Worm (Caenorhabditis elegans) whole organism, late embryonic: Measurements from ENCODE around the gene C46C2.7.

Experiments
- C38D4.7 ChIP-seq: fragments of 200-800 bp; sonication (Bioruptor generic); optimal IDR thresholded peaks from 2 replicates; lab custom pipeline; 2018; ENCODE audit warnings: mild to moderate bottlenecking, missing genetic modification characterization, moderate library complexity, missing compliant biosample characterization
- K02D7.2 ChIP-seq: sonication (generic microtip); optimal IDR thresholded peaks from 2 replicates; lab custom pipeline; 2017; ENCODE audit warnings: mild to moderate bottlenecking, missing genetic modification characterization, missing compliant biosample characterization
- K09A11.1 ChIP-seq: sonication (generic microtip); optimal IDR thresholded peaks from 2 replicates; lab custom pipeline; 2017; ENCODE audit warnings: antibody characterized with exemption, mild to moderate bottlenecking, missing genetic modification characterization, missing compliant biosample characterization; ENCODE audit not compliant: insufficient read depth
- T23F11.4 ChIP-seq: fragments of 200-800 bp; sonication (Bioruptor generic); optimal IDR thresholded peaks from 2 replicates; lab custom pipeline; 2018; ENCODE audit warnings: mild to moderate bottlenecking, missing genetic modification characterization, missing compliant biosample characterization
- ahr-1 ChIP-seq: sonication (generic microtip); optimal IDR thresholded peaks from 2 replicates; lab custom pipeline; 2016; ENCODE audit warnings: missing genetic modification characterization, missing compliant biosample characterization
- ceh-18 ChIP-seq: sonication (generic microtip); optimal IDR thresholded peaks from 2 replicates; lab custom pipeline; 2016; ENCODE audit warnings: missing genetic modification characterization, missing compliant biosample characterization
- ceh-2 ChIP-seq: sonication (generic microtip); optimal IDR thresholded peaks from 2 replicates; lab custom pipeline; 2016; ENCODE audit warnings: missing genotype, missing genetic modification characterization, missing compliant biosample characterization
- ceh-22 ChIP-seq: sonication (generic microtip); optimal IDR thresholded peaks from 2 replicates; lab custom pipeline; 2017; ENCODE audit warnings: missing biosample characterization, missing genetic modification characterization
- ceh-34 ChIP-seq: sonication (generic microtip); optimal IDR thresholded peaks from 2 replicates; lab custom pipeline; 2016; ENCODE audit warnings: mild to moderate bottlenecking, missing genetic modification characterization, missing compliant biosample characterization
- ceh-48 ChIP-seq: sonication (generic microtip); optimal IDR thresholded peaks from 2 replicates; lab custom pipeline; 2016; ENCODE audit warnings: missing genetic modification characterization, inconsistent platforms, missing compliant biosample characterization
- ceh-6 ChIP-seq: fragments of 200-800 bp; sonication (Bioruptor generic); optimal IDR thresholded peaks from 2 replicates; lab custom pipeline; 2018; ENCODE audit warnings: mild to moderate bottlenecking, missing genetic modification characterization, missing compliant biosample characterization
- ceh-9 ChIP-seq: sonication (generic microtip); optimal IDR thresholded peaks from 2 replicates; lab custom pipeline; 2016; ENCODE audit warnings: mild to moderate bottlenecking, missing genetic modification characterization, inconsistent platforms, missing compliant biosample characterization
- elt-2 ChIP-seq: sonication (generic microtip); optimal IDR thresholded peaks from 2 replicates; lab custom pipeline; 2016; ENCODE audit warnings: missing genetic modification reagents, missing genetic modification characterization, missing compliant biosample characterization
- gmeb-2 ChIP-seq: sonication (generic microtip); optimal IDR thresholded peaks from 2 replicates; lab custom pipeline; 2016; ENCODE audit warnings: missing genetic modification characterization, inconsistent platforms, missing compliant biosample characterization
- hlh-15 ChIP-seq: sonication (generic microtip); optimal IDR thresholded peaks from 2 replicates; lab custom pipeline; 2016; ENCODE audit warnings: missing genetic modification characterization, missing compliant biosample characterization
- hlh-30 ChIP-seq: sonication (generic microtip); optimal IDR thresholded peaks from 2 replicates; lab custom pipeline; 2017; ENCODE audit warnings: antibody characterized with exemption, missing genetic modification characterization, missing compliant biosample characterization; ENCODE audit not compliant: insufficient read depth
- hlh-6 ChIP-seq: sonication (generic microtip); optimal IDR thresholded peaks from 2 replicates; lab custom pipeline; 2016; ENCODE audit warnings: missing genotype, missing genetic modification characterization, missing compliant biosample characterization
- lim-6 ChIP-seq: sonication (generic microtip); optimal IDR thresholded peaks from 2 replicates; lab custom pipeline; 2016; ENCODE audit warnings: missing genetic modification characterization, missing compliant biosample characterization
- pag-3 ChIP-seq: sonication (generic microtip); optimal IDR thresholded peaks from 2 replicates; lab custom pipeline; 2016; ENCODE audit warnings: missing compliant biosample characterization, missing genetic modification characterization, borderline replicate concordance
- pax-1 ChIP-seq: fragments of 150-350 bp; optimal IDR thresholded peaks from 2 replicates; lab custom pipeline; 2014; ENCODE audit warnings: missing biosample characterization, missing genetic modification characterization
- pha-2 ChIP-seq: sonication (generic microtip); optimal IDR thresholded peaks from 2 replicates; lab custom pipeline; 2017; ENCODE audit warnings: mild to moderate bottlenecking, missing genetic modification characterization, missing compliant biosample characterization
- pqm-1 ChIP-seq: sonication (generic microtip); optimal IDR thresholded peaks from 2 replicates; lab custom pipeline; 2016; ENCODE audit warnings: missing genetic modification characterization, missing compliant biosample characterization
- pros-1 ChIP-seq: fragments of 150-350 bp; optimal IDR thresholded peaks from 2 replicates; lab custom pipeline; 2014; ENCODE audit warnings: missing biosample characterization, missing genetic modification reagents, missing genetic modification characterization
- sox-2 ChIP-seq: fragments of 200-800 bp; sonication (Bioruptor generic); IDR thresholded peaks from 2 replicates; pipeline ENCODE4 v1.3.6; 2022; ENCODE audit warnings: missing genetic modification reagents, missing genetic modification characterization, missing compliant biosample characterization
- sox-4 ChIP-seq: sonication (generic microtip); optimal IDR thresholded peaks from 2 replicates; lab custom pipeline; 2017; ENCODE audit warnings: mild to moderate bottlenecking, missing genetic modification characterization, inconsistent platforms, missing compliant biosample characterization
- tbx-2 ChIP-seq: sonication (generic microtip); optimal IDR thresholded peaks from 2 replicates; lab custom pipeline; 2016; ENCODE audit warnings: missing genetic modification characterization, missing compliant biosample characterization
- tbx-7 ChIP-seq: sonication (generic microtip); optimal IDR thresholded peaks from 2 replicates; lab custom pipeline; 2016; ENCODE audit warnings: missing genotype, missing genetic modification characterization, missing compliant biosample characterization
- unc-55 ChIP-seq: sonication (generic microtip); optimal IDR thresholded peaks from 2 replicates; lab custom pipeline; 2017; ENCODE audit warnings: missing biosample characterization, missing genetic modification reagents, missing genetic modification characterization

C46C2.7 gene

DNA sequence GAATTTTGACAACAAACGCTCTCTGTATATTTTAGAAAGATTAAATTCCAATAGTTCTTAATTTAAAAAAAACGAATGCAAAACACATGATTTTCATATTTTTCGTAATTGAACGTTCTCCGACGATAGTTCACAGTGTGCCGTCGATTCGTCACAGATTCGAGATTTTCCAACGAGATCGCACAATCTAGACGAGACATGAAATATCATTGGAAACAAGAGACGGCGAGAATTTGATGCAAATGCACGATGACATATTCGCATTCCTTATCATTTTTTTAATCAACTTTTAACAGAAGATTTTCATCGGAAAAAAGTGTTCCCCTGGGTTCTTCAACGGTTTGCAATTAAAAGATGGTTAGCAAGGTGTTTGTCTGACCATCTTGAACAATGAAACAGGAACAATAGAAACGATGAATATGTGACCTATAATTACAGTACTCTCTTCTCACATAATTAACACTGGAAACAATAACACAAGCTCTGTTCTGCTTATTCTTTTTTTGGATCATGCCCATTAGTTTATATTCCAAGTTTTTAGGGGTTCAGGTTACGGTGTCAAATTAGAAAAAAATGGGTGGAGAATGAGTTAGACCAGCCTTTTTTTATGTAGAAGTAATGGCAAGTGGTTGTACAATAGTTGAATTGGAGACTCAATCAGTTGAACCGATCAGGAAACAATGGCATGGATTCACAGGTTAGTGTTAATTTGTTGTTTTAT is 38.0 kb downstream of the C46C2.7 start, which contains the start of gene Y11D7A.3:
TSS of gene Y11D7A.3 (plus strand) at position 671 of the 721 bp plus-strand sequence.
- TF ChIP-seq sox-2 (GFP tag; lab: Robert Waterston, UW) = peak; percentile 3; the same call in 1 of the 2 replicates
- TF ChIP-seq gmeb-2 = no peak

DNA sequence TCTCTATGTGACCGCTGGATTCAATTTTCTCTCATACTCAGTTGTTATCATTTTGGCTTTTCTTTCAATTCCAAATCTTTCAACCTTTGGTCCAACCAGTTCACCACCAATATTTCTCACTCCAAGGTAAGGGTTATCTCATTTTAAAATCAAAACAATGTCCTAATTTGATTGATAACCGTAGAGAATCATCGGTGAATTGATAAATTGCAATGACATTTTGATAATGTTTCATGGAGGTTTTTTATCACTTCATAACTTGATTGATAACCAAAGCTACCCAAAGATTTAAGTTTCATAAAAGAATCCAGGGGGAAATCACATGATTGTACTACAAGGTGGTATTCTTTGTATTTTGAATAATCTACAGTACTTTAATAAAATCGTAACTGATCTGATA is 44.5 kb downstream of the C46C2.7 start:
- TF ChIP-seq pax-1 (tag; lab: Kevin White, UChicago) (no peak), unc-55 (GFP tag; lab: Kevin White, UChicago) (no peak), K02D7.2 (tag; lab: Kevin White, UChicago) (no peak), elt-2 (tag; lab: Kevin White, UChicago) (peak; percentile 49)

DNA sequence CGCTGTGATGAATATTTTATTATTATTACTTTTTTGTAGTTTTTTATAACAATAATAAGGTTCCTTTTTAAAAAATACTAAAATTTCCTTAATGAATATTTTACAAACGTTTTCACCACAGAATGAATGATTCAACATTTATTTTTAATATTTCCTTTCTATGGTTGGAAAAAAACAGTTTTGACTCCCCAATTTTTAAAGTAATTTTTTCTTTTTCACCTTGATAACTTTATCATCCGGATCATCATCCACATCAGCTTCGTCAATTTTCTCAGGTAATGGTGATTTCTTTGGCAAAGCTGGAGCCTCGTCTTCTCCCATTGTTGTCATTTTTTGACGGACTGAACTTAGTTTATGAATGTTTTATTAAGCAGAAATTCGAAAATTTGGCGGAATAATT is 49.0 kb downstream of the C46C2.7 start, which contains the start of gene rab-28:
TSS of gene rab-28 (minus strand) at position 343 of the 400 bp plus-strand sequence.
- TF ChIP-seq tbx-7 (tag; lab: Kevin White, UChicago) (no peak), pag-3 (tag; lab: Kevin White, UChicago) (no peak), lim-6 (tag; lab: Kevin White, UChicago) (no peak), ceh-18 (tag; lab: Kevin White, UChicago) (no peak), hlh-15 (tag; lab: Kevin White, UChicago) (no peak), T23F11.4 (GFP tag; lab: Kevin White, UChicago) (no peak), ceh-48 (tag; lab: Kevin White, UChicago) (no peak), ahr-1 (tag; lab: Kevin White, UChicago) (no peak), hlh-30 (tag; lab: Kevin White, UChicago) (no peak), ceh-34 (tag; lab: Kevin White, UChicago) (no peak), hlh-6 (no peak)

DNA sequence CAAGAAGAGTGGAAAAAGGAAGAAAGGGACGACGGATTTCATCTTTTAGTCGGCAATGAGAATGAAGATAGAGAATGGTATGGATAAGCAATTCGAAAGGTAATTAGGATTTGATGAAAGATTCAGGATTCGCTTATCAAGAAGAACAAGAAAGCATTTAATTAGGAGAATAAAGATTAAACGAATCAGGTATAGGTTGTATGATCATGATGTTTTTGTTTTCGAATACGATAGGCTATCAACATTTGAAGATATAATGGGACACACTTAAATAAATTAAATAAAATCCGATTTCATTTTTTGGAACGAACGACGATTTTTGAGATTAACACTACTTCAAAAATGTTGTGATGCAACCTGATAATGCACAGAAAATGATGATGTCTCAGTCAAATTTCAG is 50.8 kb downstream of the C46C2.7 start, which contains the start of gene Y11D7A.5:
TSS of gene Y11D7A.5 (minus strand) at position 101 of the 400 bp plus-strand sequence.
- TF ChIP-seq pros-1 = no peak
- no peak for TF ChIP-seq tbx-2 (tag; lab: Kevin White, UChicago)
- no peak for TF ChIP-seq ceh-6 (GFP tag; lab: Kevin White, UChicago)
- TF ChIP-seq ceh-9 (tag; lab: Kevin White, UChicago) = no peak
- no peak for TF ChIP-seq elt-2 (tag; lab: Kevin White, UChicago)
- no peak for TF ChIP-seq tbx-7 (tag; lab: Kevin White, UChicago)
- no peak for TF ChIP-seq sox-4 (tag; lab: Kevin White, UChicago)
- no peak for TF ChIP-seq C38D4.7
- TF ChIP-seq ceh-22 (tag; lab: Kevin White, UChicago) = no peak
- TF ChIP-seq ceh-2 (tag; lab: Kevin White, UChicago) = no peak
- TF ChIP-seq ceh-18 (tag; lab: Kevin White, UChicago) = no peak
- TF ChIP-seq pha-2 = no peak
- TF ChIP-seq pqm-1 (tag; lab: Kevin White, UChicago) = no peak
- no peak for TF ChIP-seq hlh-15 (tag; lab: Kevin White, UChicago)
- no peak for TF ChIP-seq K09A11.1 (tag; lab: Kevin White, UChicago)
